Fruit fly (Drosophila melanogaster) whole organism, embryonic: Measurements from ENCODE around the gene CG9776.
A peak's percentile ranks its signal among the peaks of the same experiment; 100 is the strongest.

ENCODE experiments used
- Atf-2 ChIP-seq: fragments of 200-800 bp; sonication (Bioruptor generic); optimal IDR thresholded peaks from 2 replicates; lab custom pipeline; 2016; ENCODE audit warnings: missing biosample characterization, missing genetic modification characterization
- B-H1 ChIP-seq: fragments of 200-800 bp; sonication (Bioruptor generic); IDR thresholded peaks from 3 replicates; pipeline ENCODE4 v1.3.6; 2022; ENCODE audit warnings: missing biosample characterization, missing genetic modification characterization
- Bdp1 ChIP-seq: fragments of 200-800 bp; sonication (Bioruptor generic); optimal IDR thresholded peaks from 3 replicates; lab custom pipeline; 2016; ENCODE audit warnings: missing biosample characterization, missing genetic modification characterization
- CG1024 ChIP-seq: fragments of 200-800 bp; sonication (Bioruptor generic); IDR thresholded peaks from 2 replicates; pipeline ENCODE4 v1.3.6; 2022; ENCODE audit warnings: missing biosample characterization, missing genetic modification characterization
- CG12071 ChIP-seq: fragments of 200-800 bp; sonication (Bioruptor generic); optimal IDR thresholded peaks from 3 replicates; lab custom pipeline; 2018; ENCODE audit warnings: missing biosample characterization, mild to moderate bottlenecking, missing genetic modification characterization
- CG13287 ChIP-seq: fragments of 200-800 bp; sonication (Bioruptor generic); IDR thresholded peaks from 2 replicates; pipeline ENCODE4 v1.3.6; 2022; ENCODE audit warnings: missing biosample characterization, missing genetic modification characterization; ENCODE audit not compliant: partially characterized antibody
- CG1529 ChIP-seq: fragments of 200-800 bp; sonication (Bioruptor generic); optimal IDR thresholded peaks from 3 replicates; lab custom pipeline; 2018; ENCODE audit warnings: missing biosample characterization, missing genetic modification characterization
- CG16863 ChIP-seq: fragments of 200-800 bp; sonication (Bioruptor generic); optimal IDR thresholded peaks from 3 replicates; lab custom pipeline; 2016; ENCODE audit warnings: missing biosample characterization, missing genetic modification characterization
- CG2875 ChIP-seq: fragments of 200-800 bp; sonication (Bioruptor generic); optimal IDR thresholded peaks from 2 replicates; lab custom pipeline; 2017; ENCODE audit warnings: missing biosample characterization, mild to moderate bottlenecking, missing genetic modification characterization, missing genetic modification reagents
- CG2889 ChIP-seq: fragments of 200-800 bp; sonication (Bioruptor generic); IDR thresholded peaks from 3 replicates; pipeline ENCODE4 v1.3.6; 2022; ENCODE audit warnings: missing biosample characterization, missing genetic modification characterization
- CG30431 ChIP-seq: fragments of 200-800 bp; sonication (Bioruptor generic); optimal IDR thresholded peaks from 2 replicates; lab custom pipeline; 2017; ENCODE audit warnings: missing biosample characterization, missing genetic modification characterization
- CG9215 ChIP-seq: fragments of 200-800 bp; sonication (Bioruptor generic); IDR thresholded peaks from 2 replicates; pipeline ENCODE4 v1.3.6; 2022; ENCODE audit warnings: missing biosample characterization, missing genetic modification characterization
- CG9727 ChIP-seq: fragments of 200-800 bp; sonication (Bioruptor generic); optimal IDR thresholded peaks from 3 replicates; lab custom pipeline; 2017; ENCODE audit warnings: missing biosample characterization, mild to moderate bottlenecking, missing genetic modification characterization
- CTCF ChIP-seq: fragments of 200-800 bp; sonication (Bioruptor generic); optimal IDR thresholded peaks from 2 replicates; lab custom pipeline; 2017; ENCODE audit warnings: missing biosample characterization, mild to moderate bottlenecking, missing genetic modification characterization, moderate library complexity
- Camta ChIP-seq: fragments of 200-800 bp; sonication (Bioruptor generic); optimal IDR thresholded peaks from 2 replicates; lab custom pipeline; 2016; ENCODE audit warnings: missing biosample characterization, missing genetic modification characterization
- CrebB ChIP-seq: fragments of 200-800 bp; sonication (Bioruptor generic); optimal IDR thresholded peaks from 3 replicates; lab custom pipeline; 2018; ENCODE audit warnings: missing biosample characterization, mild to moderate bottlenecking, missing genetic modification characterization
- Dad ChIP-seq: fragments of 200-800 bp; sonication (Bioruptor generic); optimal IDR thresholded peaks from 3 replicates; lab custom pipeline; 2016; ENCODE audit warnings: missing biosample characterization, missing genetic modification characterization
- Dek ChIP-seq: fragments of 200-800 bp; sonication (Bioruptor generic); optimal IDR thresholded peaks from 3 replicates; lab custom pipeline; 2019; ENCODE audit warnings: missing biosample characterization, mild to moderate bottlenecking, missing genetic modification characterization, moderate library complexity
- Dll ChIP-seq: fragments of 200-800 bp; sonication (Bioruptor generic); IDR thresholded peaks from 4 replicates; pipeline ENCODE4 v1.3.6; 2022; ENCODE audit warnings: missing biosample characterization, missing genetic modification characterization; ENCODE audit not compliant: partially characterized antibody
- Fer1 ChIP-seq: fragments of 200-800 bp; sonication (Bioruptor generic); optimal IDR thresholded peaks from 2 replicates; lab custom pipeline; 2017; ENCODE audit warnings: missing biosample characterization, mild to moderate bottlenecking, missing genetic modification characterization
- HLH54F ChIP-seq: fragments of 200-800 bp; sonication (Bioruptor generic); optimal IDR thresholded peaks from 3 replicates; lab custom pipeline; 2016; ENCODE audit warnings: missing biosample characterization, missing genetic modification characterization
- Hr78 ChIP-seq, 2 experiments: fragments of 200-800 bp in 1 of 2; fragments of >200 bp in 1 of 2; sonication (Bioruptor generic) in 1 of 2; optimal IDR thresholded peaks; 2 replicates each; lab custom pipeline; 2017 to 2019; ENCODE audit warnings: missing biosample characterization in 2 of 2, missing genetic modification characterization in 2 of 2, mild to moderate bottlenecking in 1 of 2, moderate library complexity in 1 of 2
- MESR4 ChIP-seq: fragments of 200-800 bp; sonication (Bioruptor generic); optimal IDR thresholded peaks from 2 replicates; lab custom pipeline; 2018; ENCODE audit warnings: missing biosample characterization, mild to moderate bottlenecking, missing genetic modification characterization, moderate library complexity
- Max ChIP-seq: fragments of 200-800 bp; sonication (Bioruptor generic); optimal IDR thresholded peaks from 2 replicates; lab custom pipeline; 2016; ENCODE audit warnings: missing biosample characterization, mild to moderate bottlenecking, missing genetic modification characterization
- Oli ChIP-seq: fragments of 200-800 bp; sonication (Bioruptor generic); optimal IDR thresholded peaks from 2 replicates; lab custom pipeline; 2018; ENCODE audit warnings: missing biosample characterization, mild to moderate bottlenecking, missing genetic modification characterization, moderate library complexity
- Pdp1 ChIP-seq, 2 experiments: fragments of 200-800 bp; sonication (Bioruptor generic); optimal IDR thresholded peaks; 3 replicates each; lab custom pipeline; 2016; ENCODE audit warnings: missing biosample characterization in 2 of 2, missing genetic modification characterization in 2 of 2, mild to moderate bottlenecking in 1 of 2, moderate library complexity in 1 of 2
- Poxn ChIP-seq: fragments of 200-800 bp; sonication (Bioruptor generic); IDR thresholded peaks from 2 replicates; pipeline ENCODE4 v1.3.6; 2022; ENCODE audit warnings: missing biosample characterization, missing genetic modification characterization
- Spps ChIP-seq: fragments of 200-800 bp; sonication (Bioruptor generic); optimal IDR thresholded peaks from 2 replicates; lab custom pipeline; 2018; ENCODE audit warnings: missing biosample characterization, mild to moderate bottlenecking, missing genetic modification characterization
- Sry-δ ChIP-seq: fragments of 200-800 bp; sonication (Bioruptor generic); optimal IDR thresholded peaks from 2 replicates; lab custom pipeline; 2016; ENCODE audit warnings: missing biosample characterization, missing genetic modification characterization
- Trl ChIP-seq, 3 experiments: fragments of >200 bp in 2 of 3; fragments of 200-800 bp in 1 of 3; sonication (Bioruptor generic) in 1 of 3; optimal IDR thresholded peaks; 2 replicates in 1 of 3; 3 replicates in 2 of 3; lab custom pipeline; 2016 to 2017; ENCODE audit warnings: missing biosample characterization in 1 of 3, missing genetic modification characterization in 1 of 3
- ara ChIP-seq: fragments of 200-800 bp; sonication (Bioruptor generic); IDR thresholded peaks from 2 replicates; pipeline ENCODE4 v1.3.6; 2022; ENCODE audit warnings: missing biosample characterization, missing genetic modification characterization
- bab2 ChIP-seq: fragments of 200-800 bp; sonication (Bioruptor generic); optimal IDR thresholded peaks from 2 replicates; lab custom pipeline; 2016; ENCODE audit warnings: missing biosample characterization, missing genetic modification characterization
- dysf ChIP-seq: fragments of 200-800 bp; sonication (Bioruptor generic); IDR thresholded peaks from 3 replicates; pipeline ENCODE4 v1.3.6; 2022; ENCODE audit warnings: missing biosample characterization, missing genetic modification characterization
- esg ChIP-seq: fragments of 200-800 bp; sonication (Bioruptor generic); conservative IDR thresholded peaks from 2 replicates; pipeline ENCODE4 v1.3.6; 2022; ENCODE audit warnings: missing biosample characterization, missing genetic modification characterization
- ewg ChIP-seq: fragments of 200-800 bp; sonication (Bioruptor generic); optimal IDR thresholded peaks from 3 replicates; lab custom pipeline; 2017; ENCODE audit warnings: mild to moderate bottlenecking, missing biosample characterization, missing genetic modification reagents, missing genetic modification characterization
- gcm ChIP-seq: fragments of 200-800 bp; sonication (Bioruptor generic); optimal IDR thresholded peaks from 2 replicates; lab custom pipeline; 2019; ENCODE audit warnings: missing biosample characterization, mild to moderate bottlenecking, missing genetic modification characterization, moderate library complexity
- gem ChIP-seq: fragments of 200-800 bp; sonication (Bioruptor generic); optimal IDR thresholded peaks from 2 replicates; lab custom pipeline; 2019; ENCODE audit warnings: missing biosample characterization, mild to moderate bottlenecking, missing genetic modification characterization, moderate library complexity
- mam ChIP-seq: fragments of 200-800 bp; sonication (Bioruptor generic); optimal IDR thresholded peaks from 3 replicates; lab custom pipeline; 2016; ENCODE audit warnings: missing biosample characterization, missing genetic modification characterization
- onecut ChIP-seq: fragments of 200-800 bp; sonication (Bioruptor generic); IDR thresholded peaks from 2 replicates; pipeline ENCODE4 v1.3.6; 2022; ENCODE audit warnings: missing biosample characterization, missing genetic modification characterization
- pita ChIP-seq: fragments of 200-800 bp; sonication (Bioruptor generic); optimal IDR thresholded peaks from 2 replicates; lab custom pipeline; 2017; ENCODE audit warnings: missing biosample characterization, mild to moderate bottlenecking, missing genetic modification characterization
- ranshi ChIP-seq: fragments of 200-800 bp; sonication (Bioruptor generic); IDR thresholded peaks from 2 replicates; pipeline ENCODE4 v1.3.6; 2022; ENCODE audit warnings: missing biosample characterization, missing genetic modification characterization
- slbo ChIP-seq: fragments of 200-800 bp; sonication (Bioruptor generic); IDR thresholded peaks from 2 replicates; pipeline ENCODE4 v1.3.6; 2022; ENCODE audit warnings: missing biosample characterization, missing genetic modification characterization
- tll ChIP-seq, 2 experiments: fragments of 200-800 bp in 1 of 2; fragments of >200 bp in 1 of 2; sonication (Bioruptor generic) in 1 of 2; optimal IDR thresholded peaks; 2 replicates each; lab custom pipeline; 2017 to 2019; ENCODE audit warnings: missing biosample characterization in 2 of 2, missing genetic modification characterization in 2 of 2, mild to moderate bottlenecking in 1 of 2, moderate library complexity in 1 of 2
- tna ChIP-seq: fragments of 200-800 bp; sonication (Bioruptor generic); IDR thresholded peaks from 2 replicates; pipeline ENCODE4 v1.3.6; 2022; ENCODE audit warnings: missing biosample characterization, missing genetic modification characterization; ENCODE audit not compliant: partially characterized antibody
- vfl ChIP-seq: fragments of 200-800 bp; sonication (Bioruptor generic); optimal IDR thresholded peaks from 2 replicates; lab custom pipeline; 2016; ENCODE audit warnings: missing biosample characterization, missing genetic modification characterization

Gene CG9776

DNA sequence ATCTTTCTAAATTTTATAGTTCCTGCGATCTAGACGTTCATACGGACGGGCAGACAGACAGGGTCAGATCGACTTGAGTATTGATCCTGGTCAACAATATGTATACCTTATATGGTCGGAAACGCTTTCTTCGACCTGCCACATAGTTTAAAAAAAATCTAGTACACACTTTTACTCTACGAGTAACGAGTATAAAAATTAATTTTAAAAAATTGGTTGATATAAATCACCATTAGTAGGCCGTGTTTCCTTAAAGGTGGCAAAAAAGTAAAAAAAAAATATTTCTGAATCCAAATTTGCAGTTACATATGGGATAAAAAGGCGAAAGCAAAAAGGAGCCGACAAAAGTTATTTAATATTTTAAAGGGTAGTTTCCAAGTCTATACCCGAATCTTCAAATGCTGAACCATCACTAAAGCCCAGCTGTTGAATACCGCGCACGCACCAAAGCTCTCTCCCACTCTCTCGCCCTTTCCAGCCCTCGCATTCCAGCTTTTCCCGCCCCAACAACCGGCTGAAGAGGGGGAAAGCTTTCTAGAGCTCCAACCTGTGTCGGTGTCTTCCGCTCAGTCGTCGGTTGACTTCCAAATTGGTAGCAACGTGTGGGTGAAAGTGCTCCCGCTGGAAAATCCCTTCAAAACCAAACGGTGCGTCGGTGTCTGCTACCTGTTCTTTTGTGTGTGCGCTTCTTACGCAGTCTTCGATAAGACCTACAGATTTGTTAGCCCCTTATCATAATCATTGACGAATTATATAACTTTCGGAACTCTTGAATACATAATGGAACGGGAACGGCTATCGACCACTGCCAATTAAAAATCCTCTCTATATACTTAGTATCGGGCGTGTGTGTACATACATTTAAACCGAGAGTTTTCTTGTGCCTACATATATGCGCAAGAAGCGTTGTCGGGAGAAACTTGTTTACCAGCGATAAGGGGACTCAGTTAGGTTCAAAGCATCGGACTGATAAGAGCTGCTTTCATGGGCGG lies 44.8 kb upstream of the CG9776 start, which contains the start of gene Sfxn1-3 (continued):
- TF ChIP-seq CG13287: peak; percentile 58
- TF ChIP-seq ara (GFP tag; lab: Robert Waterston, UW): 0 out of 2 replicates have a peak, but pooled peaks have one; percentile 22
- TF ChIP-seq CTCF (GFP tag; lab: Kevin White, UChicago): peak; percentile 44
- peak; percentile 32; the same call in 1 of the 3 replicates for TF ChIP-seq CG2889
- peak; percentile 91 for TF ChIP-seq ewg (GFP tag; lab: Kevin White, UChicago)
- peak; percentile 43 for TF ChIP-seq vfl (GFP tag; lab: Kevin White, UChicago)
- TF ChIP-seq CrebB: peak; percentile 26
- no peak for TF ChIP-seq Spps (tag; lab: Kevin White, UChicago)
- no peak for TF ChIP-seq esg (GFP tag; lab: Robert Waterston, UW)
- peak; percentile 61 for TF ChIP-seq gem (tag; lab: Kevin White, UChicago)
- no peak for TF ChIP-seq Dll (GFP tag; lab: Robert Waterston, UW)
- peak; percentile 30 for TF ChIP-seq mam (GFP tag; lab: Kevin White, UChicago)
- peak in 1 of 2 experiments; percentile 47 for TF ChIP-seq Hr78 (GFP tag; optimal IDR thresholded peaks at IDR 0.05; lab: Kevin White, UChicago)
- TF ChIP-seq CG9727 (GFP tag; lab: Kevin White, UChicago): no peak
- no peak for TF ChIP-seq Max (GFP tag; lab: Kevin White, UChicago)
- peak; percentile 14; the same call in 1 of the 2 replicates for TF ChIP-seq CG1024 (GFP tag; lab: Robert Waterston, UW)
- peak; percentile 16 for TF ChIP-seq gcm (GFP tag; lab: Kevin White, UChicago)
- peak; percentile 5 for TF ChIP-seq Dek (tag; lab: Kevin White, UChicago)
- TF ChIP-seq Poxn (GFP tag; lab: Robert Waterston, UW): no peak

DNA sequence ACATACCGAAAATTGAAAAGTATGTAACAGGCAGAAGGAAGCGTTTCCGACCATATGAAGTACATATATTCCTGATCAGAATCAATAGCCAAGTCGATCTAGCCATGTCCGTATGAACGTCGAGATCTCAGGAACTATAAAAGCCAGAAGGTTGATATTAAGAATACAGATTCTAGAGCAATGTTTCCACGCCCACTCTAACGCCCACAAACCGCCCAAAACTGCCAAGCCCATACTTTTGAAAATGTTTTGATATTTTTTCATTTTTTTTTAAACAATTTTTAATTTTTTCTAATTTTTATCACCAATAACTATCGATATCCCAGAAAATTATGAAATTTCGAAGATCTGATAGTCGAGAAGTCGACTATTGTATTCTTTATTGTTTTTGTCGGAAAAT lies 28.1 kb upstream of the CG9776 start:
- no peak for TF ChIP-seq HLH54F (GFP tag; lab: Kevin White, UChicago)

DNA sequence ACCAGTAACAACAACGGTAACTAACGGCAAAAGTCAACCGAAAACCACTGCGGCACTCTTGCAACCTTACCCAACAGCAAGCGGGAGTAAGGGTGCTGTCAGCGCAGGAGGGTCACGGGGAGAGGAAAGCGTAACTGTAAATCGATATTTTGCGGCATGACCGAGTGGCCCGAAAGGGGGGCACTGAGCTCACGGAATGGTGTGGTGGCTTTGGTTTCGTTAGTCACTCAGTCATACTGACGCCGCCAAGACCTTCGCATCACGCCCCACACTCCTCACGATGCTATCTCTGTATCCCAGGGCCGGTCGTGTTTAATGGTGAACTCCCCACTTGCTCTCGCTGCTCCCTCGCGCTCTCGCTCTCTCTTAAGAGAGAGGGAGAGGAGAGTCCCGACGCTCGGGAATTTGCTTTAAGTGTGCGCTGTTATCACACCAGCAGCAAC lies 26.8 kb upstream of the CG9776 start:
- peak in 1 of 2 experiments; percentile 0 for TF ChIP-seq Pdp1 (GFP tag; optimal IDR thresholded peaks at IDR 0.05; lab: Kevin White, UChicago)
- no peak for TF ChIP-seq Oli (tag; lab: Kevin White, UChicago)
- TF ChIP-seq Bdp1 (GFP tag; lab: Kevin White, UChicago): no peak
- TF ChIP-seq Trl (optimal IDR thresholded peaks at IDR 0.05; lab: Kevin White, UChicago): peak; percentile 71 to 77
- TF ChIP-seq Trl (GFP tag; optimal IDR thresholded peaks at IDR 0.05; lab: Kevin White, UChicago): no peak
- TF ChIP-seq CG16863 (GFP tag; lab: Kevin White, UChicago): no peak
- TF ChIP-seq CG2875 (GFP tag; lab: Kevin White, UChicago): no peak
- no peak for TF ChIP-seq B-H1 (GFP tag; lab: Robert Waterston, UW)
- TF ChIP-seq Camta (GFP tag; lab: Kevin White, UChicago): no peak
- peak; percentile 100 for TF ChIP-seq onecut (GFP tag; lab: Robert Waterston, UW)
- no peak for TF ChIP-seq pita (GFP tag; lab: Kevin White, UChicago)
- no peak for TF ChIP-seq dysf
- no peak for TF ChIP-seq ranshi (GFP tag; lab: Robert Waterston, UW)
- TF ChIP-seq MESR4 (GFP tag; lab: Kevin White, UChicago): no peak
- TF ChIP-seq CG9215 (GFP tag; lab: Robert Waterston, UW): no peak
- no peak for TF ChIP-seq slbo (GFP tag; lab: Robert Waterston, UW)
- TF ChIP-seq tll (GFP tag; optimal IDR thresholded peaks at IDR 0.05; lab: Kevin White, UChicago): no peak
- no peak for TF ChIP-seq Sry-δ
- no peak for TF ChIP-seq CTCF (GFP tag; lab: Kevin White, UChicago)
- peak; percentile 27 for TF ChIP-seq CG12071 (GFP tag; lab: Kevin White, UChicago)
- TF ChIP-seq CG30431 (GFP tag; lab: Kevin White, UChicago): no peak
- TF ChIP-seq Atf-2: no peak
- TF ChIP-seq CG1529 (GFP tag; lab: Kevin White, UChicago): no peak
- TF ChIP-seq tna (GFP tag; lab: Robert Waterston, UW): no peak
- TF ChIP-seq Dad: no peak
- peak; percentile 61 for TF ChIP-seq Fer1
- TF ChIP-seq bab2 (GFP tag; lab: Kevin White, UChicago): no peak
